Worm (Caenorhabditis elegans) whole organism, L4/young adult: ENCODE data around the gene C11H1.9.

Experiments used
- dao-5 ChIP-seq: sonication (generic microtip); optimal IDR thresholded peaks from 2 replicates; lab custom pipeline; 2016; ENCODE audit warnings: missing genotype, missing genetic modification characterization, moderate library complexity, missing compliant biosample characterization
- him-1 ChIP-seq: sonication (generic microtip); optimal IDR thresholded peaks from 2 replicates; lab custom pipeline; 2016; ENCODE audit warnings: missing genotype, missing genetic modification reagents, missing genetic modification characterization, missing compliant biosample characterization

DNA sequence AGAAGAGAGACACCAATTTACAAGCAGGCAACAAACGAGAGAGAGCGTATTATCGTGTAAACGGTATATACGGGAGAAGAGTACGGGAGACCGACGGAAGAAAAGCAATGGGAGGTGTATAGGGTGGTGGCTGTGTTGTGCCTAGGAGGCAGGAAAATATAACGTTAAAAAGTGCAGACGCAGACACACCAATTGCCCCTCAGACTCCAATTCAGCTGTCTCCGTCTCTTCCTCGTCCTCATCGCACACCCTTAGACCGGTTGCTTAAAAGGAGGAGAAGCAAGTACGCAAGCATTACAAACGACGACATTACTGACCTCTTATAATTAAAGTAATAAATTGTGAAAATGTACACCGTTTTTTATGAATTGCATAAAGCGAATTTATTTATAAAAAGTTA, 7.8 kb downstream of the C11H1.9 start:
- no peak for TF ChIP-seq him-1 (tag; lab: Kevin White, UChicago)
- TF ChIP-seq dao-5, result no peak
